Worm (Caenorhabditis elegans) whole organism, midembryonic: ENCODE measurements around the gene mif-1.

Experiments used
- T22C8.4 ChIP-seq: fragments of 200-800 bp; sonication (Bioruptor generic); IDR thresholded peaks from 2 replicates; pipeline ENCODE4 v1.3.6; 2022; ENCODE audit warnings: missing genetic modification characterization, missing compliant biosample characterization
- cog-1 ChIP-seq: sonication (generic microtip); optimal IDR thresholded peaks from 2 replicates; lab custom pipeline; 2016; ENCODE audit warnings: missing genetic modification characterization, missing compliant biosample characterization
- tab-1 ChIP-seq: fragments of 200-800 bp; sonication (Bioruptor generic); IDR thresholded peaks from 2 replicates; pipeline ENCODE4 v1.3.6; 2022; ENCODE audit warnings: missing genetic modification characterization, missing compliant biosample characterization
- ztf-23 ChIP-seq: fragments of 200-800 bp; sonication (Bioruptor generic); IDR thresholded peaks from 2 replicates; pipeline ENCODE4 v1.3.6; 2022; ENCODE audit warnings: missing genetic modification reagents, missing genetic modification characterization, missing compliant biosample characterization

DNA sequence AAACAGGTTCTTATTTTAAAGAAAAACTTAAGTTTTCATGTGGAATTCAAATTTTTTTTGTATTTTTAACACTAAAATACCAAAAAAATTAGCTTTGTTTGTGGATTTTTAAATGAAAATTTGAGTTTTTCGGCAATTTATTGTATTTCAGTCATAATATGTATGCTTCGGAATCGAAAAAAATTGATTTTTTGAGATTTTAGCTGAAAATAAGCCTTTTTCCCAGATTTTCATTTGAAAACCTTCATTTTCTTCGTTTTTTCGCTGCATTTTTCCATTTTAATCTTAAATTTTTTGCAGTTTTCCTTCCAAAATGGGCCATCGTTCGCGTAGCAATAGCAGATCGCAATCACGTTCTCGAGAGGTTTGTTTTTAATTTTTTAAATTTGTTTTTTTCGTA is 21.8 kb upstream of the mif-1 start, which contains the start of gene rsp-8:
- TF ChIP-seq T22C8.4 (GFP tag; lab: Robert Waterston, UW): no peak
- TF ChIP-seq cog-1: no peak
- TF ChIP-seq ztf-23 (GFP tag; lab: Robert Waterston, UW): no peak
- no peak for TF ChIP-seq tab-1
